Fruit fly (Drosophila melanogaster): Measurements from ENCODE around the gene CG45064.

DNA sequence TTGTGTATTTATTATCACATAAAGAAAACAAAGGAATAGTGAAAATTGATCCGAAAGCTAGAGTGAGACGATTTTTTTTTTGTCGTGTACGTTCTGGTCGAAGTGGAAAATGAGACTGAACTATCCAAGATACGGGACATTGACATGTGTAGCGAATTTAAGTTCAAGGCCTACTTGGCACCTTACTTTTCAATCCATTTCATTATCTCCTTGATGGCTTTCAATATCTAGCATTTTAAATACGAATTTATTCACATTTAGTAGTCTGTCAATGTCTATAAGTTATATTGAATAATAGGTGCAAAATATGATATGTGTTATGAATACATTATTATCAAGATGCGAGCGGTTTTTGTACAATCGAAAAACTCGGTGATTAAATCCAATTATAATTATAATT is 46.5 kb upstream of the CG45064 start, which contains the start of gene CG32591:
- no peak for TF ChIP-seq Max (GFP tag; optimal IDR thresholded peaks at IDR 0.05)
- TF ChIP-seq Oli (tag; optimal IDR thresholded peaks at IDR 0.05): no peak
- no peak for TF ChIP-seq h (optimal IDR thresholded peaks at IDR 0.05)
- TF ChIP-seq CG6654 (GFP tag; optimal IDR thresholded peaks at IDR 0.05): no peak
- no peak for TF ChIP-seq CG14050 (GFP tag; IDR thresholded peaks at IDR 0.05)
- TF ChIP-seq HLH54F (GFP tag; optimal IDR thresholded peaks at IDR 0.05): no peak
- TF ChIP-seq chinmo (GFP tag; IDR thresholded peaks at IDR 0.05; ENCODE audit: partially characterized antibody): no peak
- no peak for TF ChIP-seq da (GFP tag; optimal IDR thresholded peaks at IDR 0.05)
- TF ChIP-seq CG17568 (GFP tag; optimal IDR thresholded peaks at IDR 0.05): no peak
- no peak for TF ChIP-seq E2f2 (GFP tag; IDR thresholded peaks at IDR 0.05)
- no peak for TF ChIP-seq Xbp1 (GFP tag; optimal IDR thresholded peaks at IDR 0.05)
- no peak for TF ChIP-seq zfh2 (GFP tag; optimal IDR thresholded peaks at IDR 0.05)
- no peak for TF ChIP-seq cg (GFP tag; optimal IDR thresholded peaks at IDR 0.05)
